Worm (Caenorhabditis elegans) whole organism, late embryonic: ENCODE measurements around the gene C02F5.13.

Source experiments
- F13H6.1 ChIP-seq: sonication (generic microtip); optimal IDR thresholded peaks from 2 replicates; lab custom pipeline; 2016; ENCODE audit warnings: missing genetic modification characterization, missing compliant biosample characterization
- K02D7.2 ChIP-seq: sonication (generic microtip); optimal IDR thresholded peaks from 2 replicates; lab custom pipeline; 2017; ENCODE audit warnings: mild to moderate bottlenecking, missing genetic modification characterization, missing compliant biosample characterization
- Y22D7AL.16 ChIP-seq: sonication (generic microtip); optimal IDR thresholded peaks from 2 replicates; lab custom pipeline; 2016; ENCODE audit warnings: missing genetic modification characterization, missing compliant biosample characterization
- ama-1 ChIP-seq: fragments of 150-350 bp; optimal IDR thresholded peaks from 2 replicates; lab custom pipeline; 2014
- ceh-14 ChIP-seq: sonication (generic microtip); optimal IDR thresholded peaks from 2 replicates; lab custom pipeline; 2016; ENCODE audit warnings: missing genotype, missing genetic modification characterization, missing compliant biosample characterization
- ceh-18 ChIP-seq: sonication (generic microtip); optimal IDR thresholded peaks from 2 replicates; lab custom pipeline; 2016; ENCODE audit warnings: missing genetic modification characterization, missing compliant biosample characterization
- ceh-19 ChIP-seq: fragments of 200-800 bp; sonication (Bioruptor generic); optimal IDR thresholded peaks from 2 replicates; lab custom pipeline; 2018; ENCODE audit warnings: mild to moderate bottlenecking, missing genetic modification characterization, missing compliant biosample characterization
- ceh-2 ChIP-seq: sonication (generic microtip); optimal IDR thresholded peaks from 2 replicates; lab custom pipeline; 2016; ENCODE audit warnings: missing genotype, missing genetic modification characterization, missing compliant biosample characterization
- ceh-22 ChIP-seq: sonication (generic microtip); optimal IDR thresholded peaks from 2 replicates; lab custom pipeline; 2017; ENCODE audit warnings: missing biosample characterization, missing genetic modification characterization
- ceh-30 ChIP-seq: fragments of 150-350 bp; optimal IDR thresholded peaks from 2 replicates; lab custom pipeline; 2014; ENCODE audit warnings: missing biosample characterization, missing genetic modification characterization
- ceh-31 ChIP-seq: sonication (generic microtip); optimal IDR thresholded peaks from 2 replicates; lab custom pipeline; 2016; ENCODE audit warnings: missing genetic modification characterization, missing compliant biosample characterization
- ceh-34 ChIP-seq: sonication (generic microtip); optimal IDR thresholded peaks from 2 replicates; lab custom pipeline; 2016; ENCODE audit warnings: mild to moderate bottlenecking, missing genetic modification characterization, missing compliant biosample characterization
- ceh-45 ChIP-seq: fragments of 200-800 bp; sonication (Bioruptor generic); IDR thresholded peaks from 2 replicates; pipeline ENCODE4 v1.3.6; 2022; ENCODE audit warnings: missing genetic modification reagents, missing genetic modification characterization, missing compliant biosample characterization
- ceh-48 ChIP-seq: sonication (generic microtip); optimal IDR thresholded peaks from 2 replicates; lab custom pipeline; 2016; ENCODE audit warnings: missing genetic modification characterization, inconsistent platforms, missing compliant biosample characterization
- ceh-9 ChIP-seq: sonication (generic microtip); optimal IDR thresholded peaks from 2 replicates; lab custom pipeline; 2016; ENCODE audit warnings: mild to moderate bottlenecking, missing genetic modification characterization, inconsistent platforms, missing compliant biosample characterization
- dmd-4 ChIP-seq: sonication (generic microtip); optimal IDR thresholded peaks from 2 replicates; lab custom pipeline; 2016; ENCODE audit warnings: borderline replicate concordance, missing genetic modification characterization, missing compliant biosample characterization
- elt-2 ChIP-seq: sonication (generic microtip); optimal IDR thresholded peaks from 2 replicates; lab custom pipeline; 2016; ENCODE audit warnings: missing genetic modification reagents, missing genetic modification characterization, missing compliant biosample characterization
- elt-4 ChIP-seq: sonication (generic microtip); optimal IDR thresholded peaks from 2 replicates; lab custom pipeline; 2016; ENCODE audit warnings: missing genetic modification characterization, missing compliant biosample characterization
- ets-4 ChIP-seq: sonication (generic microtip); optimal IDR thresholded peaks from 2 replicates; lab custom pipeline; 2016; ENCODE audit warnings: missing genetic modification characterization, missing compliant biosample characterization
- eyg-1 ChIP-seq: sonication (generic microtip); optimal IDR thresholded peaks from 2 replicates; lab custom pipeline; 2016; ENCODE audit warnings: missing genotype, missing genetic modification characterization, missing compliant biosample characterization
- fkh-10 ChIP-seq: fragments of 150-350 bp; optimal IDR thresholded peaks from 2 replicates; lab custom pipeline; 2014; ENCODE audit warnings: missing biosample characterization, missing genetic modification reagents, missing genetic modification characterization
- fkh-6 ChIP-seq: sonication (generic microtip); optimal IDR thresholded peaks from 2 replicates; lab custom pipeline; 2016; ENCODE audit warnings: missing genetic modification characterization, missing compliant biosample characterization
- gmeb-2 ChIP-seq: sonication (generic microtip); optimal IDR thresholded peaks from 2 replicates; lab custom pipeline; 2016; ENCODE audit warnings: missing genetic modification characterization, inconsistent platforms, missing compliant biosample characterization
- hlh-15 ChIP-seq: sonication (generic microtip); optimal IDR thresholded peaks from 2 replicates; lab custom pipeline; 2016; ENCODE audit warnings: missing genetic modification characterization, missing compliant biosample characterization
- hlh-30 ChIP-seq: sonication (generic microtip); optimal IDR thresholded peaks from 2 replicates; lab custom pipeline; 2017; ENCODE audit warnings: antibody characterized with exemption, missing genetic modification characterization, missing compliant biosample characterization; ENCODE audit not compliant: insufficient read depth
- hlh-8 ChIP-seq: sonication (generic microtip); optimal IDR thresholded peaks from 2 replicates; lab custom pipeline; 2016; ENCODE audit warnings: missing genotype, missing genetic modification characterization, missing compliant biosample characterization
- lim-6 ChIP-seq: sonication (generic microtip); optimal IDR thresholded peaks from 2 replicates; lab custom pipeline; 2016; ENCODE audit warnings: missing genetic modification characterization, missing compliant biosample characterization
- madf-2 ChIP-seq: sonication (generic microtip); optimal IDR thresholded peaks from 2 replicates; lab custom pipeline; 2017; ENCODE audit warnings: missing genetic modification characterization, missing compliant biosample characterization
- mec-3 ChIP-seq: sonication (generic microtip); optimal IDR thresholded peaks from 2 replicates; lab custom pipeline; 2016; ENCODE audit warnings: borderline replicate concordance, missing genetic modification characterization, missing compliant biosample characterization
- nfya-1 ChIP-seq: sonication (generic microtip); optimal IDR thresholded peaks from 2 replicates; lab custom pipeline; 2017; ENCODE audit warnings: missing genetic modification characterization, mild to moderate bottlenecking, missing compliant biosample characterization, antibody characterized with exemption, moderate library complexity
- nhr-232 ChIP-seq: sonication (generic microtip); optimal IDR thresholded peaks from 2 replicates; lab custom pipeline; 2016; ENCODE audit warnings: missing genetic modification characterization, missing compliant biosample characterization
- npax-4 ChIP-seq: sonication (generic microtip); optimal IDR thresholded peaks from 2 replicates; lab custom pipeline; 2016; ENCODE audit warnings: missing genetic modification characterization, missing compliant biosample characterization
- odd-2 ChIP-seq: sonication (generic microtip); optimal IDR thresholded peaks from 2 replicates; lab custom pipeline; 2017; ENCODE audit warnings: antibody characterized with exemption, mild to moderate bottlenecking, missing genetic modification characterization, missing compliant biosample characterization
- pag-3 ChIP-seq: sonication (generic microtip); optimal IDR thresholded peaks from 2 replicates; lab custom pipeline; 2016; ENCODE audit warnings: missing compliant biosample characterization, missing genetic modification characterization, borderline replicate concordance
- pat-9 ChIP-seq: fragments of 200-800 bp; sonication (Bioruptor generic); optimal IDR thresholded peaks from 2 replicates; lab custom pipeline; 2018; ENCODE audit warnings: mild to moderate bottlenecking, missing genetic modification characterization, moderate library complexity, missing compliant biosample characterization
- pax-1 ChIP-seq: fragments of 150-350 bp; optimal IDR thresholded peaks from 2 replicates; lab custom pipeline; 2014; ENCODE audit warnings: missing biosample characterization, missing genetic modification characterization
- pha-2 ChIP-seq: sonication (generic microtip); optimal IDR thresholded peaks from 2 replicates; lab custom pipeline; 2017; ENCODE audit warnings: mild to moderate bottlenecking, missing genetic modification characterization, missing compliant biosample characterization
- ref-2 ChIP-seq: sonication (generic microtip); optimal IDR thresholded peaks from 2 replicates; lab custom pipeline; 2016; ENCODE audit warnings: missing genetic modification characterization, missing compliant biosample characterization
- rnt-1 ChIP-seq: sonication (generic microtip); optimal IDR thresholded peaks from 2 replicates; lab custom pipeline; 2016; ENCODE audit warnings: missing genetic modification characterization, missing compliant biosample characterization
- syd-9 ChIP-seq: sonication (generic microtip); optimal IDR thresholded peaks from 2 replicates; lab custom pipeline; 2016; ENCODE audit warnings: mild to moderate bottlenecking, missing genetic modification characterization, moderate library complexity, missing compliant biosample characterization
- tbx-7 ChIP-seq: sonication (generic microtip); optimal IDR thresholded peaks from 2 replicates; lab custom pipeline; 2016; ENCODE audit warnings: missing genotype, missing genetic modification characterization, missing compliant biosample characterization
- ttx-3 ChIP-seq: sonication (generic microtip); optimal IDR thresholded peaks from 2 replicates; lab custom pipeline; 2016; ENCODE audit warnings: missing genetic modification reagents, missing genetic modification characterization, missing compliant biosample characterization
- unc-3 ChIP-seq, 2 experiments: fragments of 200-800 bp in 1 of 2; sonication (Bioruptor generic) in 1 of 2; sonication (generic microtip) in 1 of 2; conservative IDR thresholded peaks in 1 of 2; optimal IDR thresholded peaks in 1 of 2; 2 replicates each; pipeline versions ENCODE4 v1.3.6 to Lab custom; 2016 to 2022; ENCODE audit warnings: missing compliant biosample characterization in 2 of 2, missing genetic modification characterization in 2 of 2, missing genetic modification reagents in 1 of 2
- unc-42 ChIP-seq: sonication (generic microtip); optimal IDR thresholded peaks from 2 replicates; lab custom pipeline; 2016; ENCODE audit warnings: missing genotype, missing genetic modification characterization, missing compliant biosample characterization
- unc-86 ChIP-seq: sonication (generic microtip); optimal IDR thresholded peaks from 2 replicates; lab custom pipeline; 2016; ENCODE audit warnings: missing genetic modification characterization, missing compliant biosample characterization
- zip-5 ChIP-seq: sonication (generic microtip); optimal IDR thresholded peaks from 2 replicates; lab custom pipeline; 2016; ENCODE audit warnings: missing genetic modification characterization, missing compliant biosample characterization

C02F5.13 gene

DNA sequence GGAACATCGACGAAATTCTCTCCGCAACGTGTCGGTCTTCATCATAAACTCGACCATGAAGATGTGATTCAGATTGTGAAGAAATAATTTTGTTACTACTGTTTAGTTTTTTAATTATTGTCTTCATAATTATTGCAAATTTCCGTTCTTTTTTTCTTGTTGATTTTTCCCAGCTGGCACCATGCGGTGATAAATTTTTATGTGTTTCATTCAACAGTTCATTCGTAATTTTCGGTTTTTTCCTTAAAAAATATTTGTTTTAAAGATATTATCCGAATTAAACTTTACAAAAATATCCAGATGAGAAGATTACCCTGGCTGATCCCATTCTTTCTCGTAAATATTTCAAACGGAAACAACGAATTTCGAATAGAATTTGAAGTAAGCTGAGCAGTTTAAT is at the start of gene C02F5.13:
Gene C02F5.13, plus strand, starts transcription at position 301 of the 400 bp plus-strand sequence.
- TF ChIP-seq ceh-2 (tag; lab: Kevin White, UChicago) (no peak), dmd-4 (tag; lab: Kevin White, UChicago) (no peak), hlh-30 (tag; lab: Kevin White, UChicago) (no peak), unc-86 (tag; lab: Kevin White, UChicago) (no peak), F13H6.1 (tag; lab: Kevin White, UChicago) (no peak), gmeb-2 (tag; lab: Kevin White, UChicago) (no peak), ceh-22 (tag; lab: Kevin White, UChicago) (no peak), fkh-10 (GFP tag; lab: Kevin White, UChicago) (no peak), hlh-8 (tag; lab: Kevin White, UChicago) (no peak), pha-2 (tag; lab: Kevin White, UChicago) (no peak), unc-3 (GFP tag; conservative IDR thresholded peaks at IDR 0.05; lab: Robert Waterston, UW) (no peak), unc-3 (tag; optimal IDR thresholded peaks at IDR 0.05; lab: Kevin White, UChicago) (no peak)

- TF ChIP-seq ets-4 (tag; lab: Kevin White, UChicago) (no peak), elt-2 (tag; lab: Kevin White, UChicago) (no peak), pag-3 (tag; lab: Kevin White, UChicago) (no peak), ceh-9 (no peak), mec-3 (no peak), hlh-8 (tag; lab: Kevin White, UChicago) (no peak), ama-1 (no peak), tbx-7 (tag; lab: Kevin White, UChicago) (no peak), syd-9 (tag; lab: Kevin White, UChicago) (no peak), dmd-4 (tag; lab: Kevin White, UChicago) (no peak), unc-42 (tag; lab: Kevin White, UChicago) (no peak), ceh-45 (GFP tag; lab: Robert Waterston, UW) (no peak), pha-2 (tag; lab: Kevin White, UChicago) (no peak)
Measured at ce11 chrIII:8199060-8199459, 48.1 kb upstream of the C02F5.13 start.

DNA sequence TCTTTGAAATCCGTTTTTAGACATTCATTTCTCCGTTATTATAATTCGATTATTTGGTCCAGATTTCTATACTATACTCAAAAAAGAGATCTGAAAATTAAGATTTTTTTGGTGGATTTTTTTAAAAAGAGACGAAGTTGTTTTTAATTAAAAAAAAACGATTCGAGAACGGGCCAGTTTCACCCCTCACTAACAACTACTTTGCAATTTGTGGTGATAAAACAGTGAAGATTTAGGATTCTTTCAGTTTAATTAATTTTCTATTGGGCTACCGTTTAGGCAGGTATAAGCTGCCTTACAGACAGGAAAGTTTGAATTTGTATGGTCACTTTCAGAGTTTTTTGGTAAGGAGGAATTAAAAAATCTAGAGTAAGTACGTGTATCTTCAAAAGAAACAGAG is 46.0 kb upstream of the C02F5.13 start, which contains the start of gene unc-36:
Gene unc-36, minus strand, starts transcription at position 101 of the 400 bp plus-strand sequence.
- TF ChIP-seq pat-9 (tag; lab: Kevin White, UChicago) = no peak
- TF ChIP-seq Y22D7AL.16 (tag; lab: Kevin White, UChicago) = no peak
- TF ChIP-seq hlh-15 (tag; lab: Kevin White, UChicago) = no peak
- TF ChIP-seq ceh-14 (tag; lab: Kevin White, UChicago) = no peak
- TF ChIP-seq ceh-48 (tag; lab: Kevin White, UChicago) = no peak
- no peak for TF ChIP-seq elt-4 (tag; lab: Kevin White, UChicago)
- no peak for TF ChIP-seq pax-1

- TF ChIP-seq elt-4 (tag; lab: Kevin White, UChicago) = no peak
- no peak for TF ChIP-seq madf-2 (tag; lab: Kevin White, UChicago)
- no peak for TF ChIP-seq odd-2 (tag; lab: Kevin White, UChicago)
- no peak for TF ChIP-seq eyg-1 (tag; lab: Kevin White, UChicago)
- TF ChIP-seq ceh-34 (tag; lab: Kevin White, UChicago) = peak; percentile 63
- no peak for TF ChIP-seq ref-2
- TF ChIP-seq npax-4 = no peak
- no peak for TF ChIP-seq zip-5 (tag; lab: Kevin White, UChicago)
- TF ChIP-seq ets-4 (tag; lab: Kevin White, UChicago) = no peak
- TF ChIP-seq lim-6 = no peak
- peak; percentile 68 for TF ChIP-seq ceh-18
- TF ChIP-seq nfya-1 (tag; lab: Kevin White, UChicago) = peak; percentile 51
- no peak for TF ChIP-seq gmeb-2 (tag; lab: Kevin White, UChicago)
- TF ChIP-seq fkh-6 = no peak
- TF ChIP-seq ceh-9 = no peak
- no peak for TF ChIP-seq ttx-3
- no peak for TF ChIP-seq pat-9 (tag; lab: Kevin White, UChicago)
- TF ChIP-seq ceh-30 (tag; lab: Kevin White, UChicago) = no peak
- TF ChIP-seq ceh-19 (GFP tag; lab: Kevin White, UChicago) = peak; percentile 33
- TF ChIP-seq mec-3 = no peak
- TF ChIP-seq rnt-1 (tag; lab: Kevin White, UChicago) = peak; percentile 18
- no peak for TF ChIP-seq ceh-45 (GFP tag; lab: Robert Waterston, UW)
- no peak for TF ChIP-seq nhr-232 (tag; lab: Kevin White, UChicago)
- peak; percentile 78 for TF ChIP-seq ceh-31
- no peak for TF ChIP-seq ceh-2 (tag; lab: Kevin White, UChicago)
- TF ChIP-seq K02D7.2 (tag; lab: Kevin White, UChicago) = no peak
- TF ChIP-seq elt-2 (tag; lab: Kevin White, UChicago) = no peak
- TF ChIP-seq hlh-15 (tag; lab: Kevin White, UChicago) = no peak
Measured at ce11 chrIII:8201760-8202159, 45.4 kb upstream of the C02F5.13 start.
